Worm (Caenorhabditis elegans) whole organism, late embryonic: ENCODE data around the gene Y43B11AL.1.

Experiments
- C08G9.2 ChIP-seq: sonication (generic microtip); optimal IDR thresholded peaks from 2 replicates; lab custom pipeline; 2016; ENCODE audit warnings: mild to moderate bottlenecking, missing genetic modification characterization, moderate library complexity, missing compliant biosample characterization
- C38D4.7 ChIP-seq: fragments of 200-800 bp; sonication (Bioruptor generic); optimal IDR thresholded peaks from 2 replicates; lab custom pipeline; 2018; ENCODE audit warnings: mild to moderate bottlenecking, missing genetic modification characterization, moderate library complexity, missing compliant biosample characterization
- F13H6.1 ChIP-seq: sonication (generic microtip); optimal IDR thresholded peaks from 2 replicates; lab custom pipeline; 2016; ENCODE audit warnings: missing genetic modification characterization, missing compliant biosample characterization
- K09A11.1 ChIP-seq: sonication (generic microtip); optimal IDR thresholded peaks from 2 replicates; lab custom pipeline; 2017; ENCODE audit warnings: antibody characterized with exemption, mild to moderate bottlenecking, missing genetic modification characterization, missing compliant biosample characterization; ENCODE audit not compliant: insufficient read depth
- Y22D7AL.16 ChIP-seq: sonication (generic microtip); optimal IDR thresholded peaks from 2 replicates; lab custom pipeline; 2016; ENCODE audit warnings: missing genetic modification characterization, missing compliant biosample characterization
- ama-1 ChIP-seq: fragments of 150-350 bp; optimal IDR thresholded peaks from 2 replicates; lab custom pipeline; 2014
- ceh-18 ChIP-seq: sonication (generic microtip); optimal IDR thresholded peaks from 2 replicates; lab custom pipeline; 2016; ENCODE audit warnings: missing genetic modification characterization, missing compliant biosample characterization
- ceh-2 ChIP-seq: sonication (generic microtip); optimal IDR thresholded peaks from 2 replicates; lab custom pipeline; 2016; ENCODE audit warnings: missing genotype, missing genetic modification characterization, missing compliant biosample characterization
- ceh-22 ChIP-seq: sonication (generic microtip); optimal IDR thresholded peaks from 2 replicates; lab custom pipeline; 2017; ENCODE audit warnings: missing biosample characterization, missing genetic modification characterization
- ceh-24 ChIP-seq: sonication (generic microtip); optimal IDR thresholded peaks from 2 replicates; lab custom pipeline; 2016; ENCODE audit warnings: mild to moderate bottlenecking, missing genetic modification characterization, missing compliant biosample characterization
- ceh-30 ChIP-seq: fragments of 150-350 bp; optimal IDR thresholded peaks from 2 replicates; lab custom pipeline; 2014; ENCODE audit warnings: missing biosample characterization, missing genetic modification characterization
- ceh-31 ChIP-seq: sonication (generic microtip); optimal IDR thresholded peaks from 2 replicates; lab custom pipeline; 2016; ENCODE audit warnings: missing genetic modification characterization, missing compliant biosample characterization
- ceh-45 ChIP-seq: fragments of 200-800 bp; sonication (Bioruptor generic); IDR thresholded peaks from 2 replicates; pipeline ENCODE4 v1.3.6; 2022; ENCODE audit warnings: missing genetic modification reagents, missing genetic modification characterization, missing compliant biosample characterization
- ceh-6 ChIP-seq: fragments of 200-800 bp; sonication (Bioruptor generic); optimal IDR thresholded peaks from 2 replicates; lab custom pipeline; 2018; ENCODE audit warnings: mild to moderate bottlenecking, missing genetic modification characterization, missing compliant biosample characterization
- ceh-9 ChIP-seq: sonication (generic microtip); optimal IDR thresholded peaks from 2 replicates; lab custom pipeline; 2016; ENCODE audit warnings: mild to moderate bottlenecking, missing genetic modification characterization, inconsistent platforms, missing compliant biosample characterization
- dmd-4 ChIP-seq: sonication (generic microtip); optimal IDR thresholded peaks from 2 replicates; lab custom pipeline; 2016; ENCODE audit warnings: borderline replicate concordance, missing genetic modification characterization, missing compliant biosample characterization
- elt-2 ChIP-seq: sonication (generic microtip); optimal IDR thresholded peaks from 2 replicates; lab custom pipeline; 2016; ENCODE audit warnings: missing genetic modification reagents, missing genetic modification characterization, missing compliant biosample characterization
- ets-4 ChIP-seq: sonication (generic microtip); optimal IDR thresholded peaks from 2 replicates; lab custom pipeline; 2016; ENCODE audit warnings: missing genetic modification characterization, missing compliant biosample characterization
- fkh-6 ChIP-seq: sonication (generic microtip); optimal IDR thresholded peaks from 2 replicates; lab custom pipeline; 2016; ENCODE audit warnings: missing genetic modification characterization, missing compliant biosample characterization
- gmeb-2 ChIP-seq: sonication (generic microtip); optimal IDR thresholded peaks from 2 replicates; lab custom pipeline; 2016; ENCODE audit warnings: missing genetic modification characterization, inconsistent platforms, missing compliant biosample characterization
- hlh-13 ChIP-seq: fragments of 200-800 bp; sonication (Bioruptor generic); optimal IDR thresholded peaks from 2 replicates; lab custom pipeline; 2018; ENCODE audit warnings: mild to moderate bottlenecking, missing genetic modification characterization, missing compliant biosample characterization
- hlh-15 ChIP-seq: sonication (generic microtip); optimal IDR thresholded peaks from 2 replicates; lab custom pipeline; 2016; ENCODE audit warnings: missing genetic modification characterization, missing compliant biosample characterization
- hlh-30 ChIP-seq: sonication (generic microtip); optimal IDR thresholded peaks from 2 replicates; lab custom pipeline; 2017; ENCODE audit warnings: antibody characterized with exemption, missing genetic modification characterization, missing compliant biosample characterization; ENCODE audit not compliant: insufficient read depth
- hlh-6 ChIP-seq: sonication (generic microtip); optimal IDR thresholded peaks from 2 replicates; lab custom pipeline; 2016; ENCODE audit warnings: missing genotype, missing genetic modification characterization, missing compliant biosample characterization
- hlh-8 ChIP-seq: sonication (generic microtip); optimal IDR thresholded peaks from 2 replicates; lab custom pipeline; 2016; ENCODE audit warnings: missing genotype, missing genetic modification characterization, missing compliant biosample characterization
- lim-6 ChIP-seq: sonication (generic microtip); optimal IDR thresholded peaks from 2 replicates; lab custom pipeline; 2016; ENCODE audit warnings: missing genetic modification characterization, missing compliant biosample characterization
- lin-11 ChIP-seq: fragments of 200-800 bp; sonication (Bioruptor generic); optimal IDR thresholded peaks from 2 replicates; lab custom pipeline; 2018; ENCODE audit warnings: mild to moderate bottlenecking, missing genetic modification characterization, missing compliant biosample characterization
- nfya-1 ChIP-seq: sonication (generic microtip); optimal IDR thresholded peaks from 2 replicates; lab custom pipeline; 2017; ENCODE audit warnings: missing genetic modification characterization, mild to moderate bottlenecking, missing compliant biosample characterization, antibody characterized with exemption, moderate library complexity
- nhr-11 ChIP-seq: fragments of 150-350 bp; optimal IDR thresholded peaks from 2 replicates; lab custom pipeline; 2014; ENCODE audit warnings: missing biosample characterization, missing genetic modification characterization
- odd-2 ChIP-seq: sonication (generic microtip); optimal IDR thresholded peaks from 2 replicates; lab custom pipeline; 2017; ENCODE audit warnings: antibody characterized with exemption, mild to moderate bottlenecking, missing genetic modification characterization, missing compliant biosample characterization
- pat-9 ChIP-seq: fragments of 200-800 bp; sonication (Bioruptor generic); optimal IDR thresholded peaks from 2 replicates; lab custom pipeline; 2018; ENCODE audit warnings: mild to moderate bottlenecking, missing genetic modification characterization, moderate library complexity, missing compliant biosample characterization
- pha-4 ChIP-seq: fragments of 150-350 bp; optimal IDR thresholded peaks from 2 replicates; lab custom pipeline; 2018; ENCODE audit warnings: missing biosample characterization, missing genetic modification reagents, missing genetic modification characterization
- pros-1 ChIP-seq: fragments of 150-350 bp; optimal IDR thresholded peaks from 2 replicates; lab custom pipeline; 2014; ENCODE audit warnings: missing biosample characterization, missing genetic modification reagents, missing genetic modification characterization
- ref-2 ChIP-seq: sonication (generic microtip); optimal IDR thresholded peaks from 2 replicates; lab custom pipeline; 2016; ENCODE audit warnings: missing genetic modification characterization, missing compliant biosample characterization
- rnt-1 ChIP-seq: sonication (generic microtip); optimal IDR thresholded peaks from 2 replicates; lab custom pipeline; 2016; ENCODE audit warnings: missing genetic modification characterization, missing compliant biosample characterization
- sox-4 ChIP-seq: sonication (generic microtip); optimal IDR thresholded peaks from 2 replicates; lab custom pipeline; 2017; ENCODE audit warnings: mild to moderate bottlenecking, missing genetic modification characterization, inconsistent platforms, missing compliant biosample characterization
- syd-9 ChIP-seq: sonication (generic microtip); optimal IDR thresholded peaks from 2 replicates; lab custom pipeline; 2016; ENCODE audit warnings: mild to moderate bottlenecking, missing genetic modification characterization, moderate library complexity, missing compliant biosample characterization
- tbx-2 ChIP-seq: sonication (generic microtip); optimal IDR thresholded peaks from 2 replicates; lab custom pipeline; 2016; ENCODE audit warnings: missing genetic modification characterization, missing compliant biosample characterization
- tbx-7 ChIP-seq: sonication (generic microtip); optimal IDR thresholded peaks from 2 replicates; lab custom pipeline; 2016; ENCODE audit warnings: missing genotype, missing genetic modification characterization, missing compliant biosample characterization
- ttx-3 ChIP-seq: sonication (generic microtip); optimal IDR thresholded peaks from 2 replicates; lab custom pipeline; 2016; ENCODE audit warnings: missing genetic modification reagents, missing genetic modification characterization, missing compliant biosample characterization
- unc-3 ChIP-seq, 2 experiments: fragments of 200-800 bp in 1 of 2; sonication (Bioruptor generic) in 1 of 2; sonication (generic microtip) in 1 of 2; conservative IDR thresholded peaks in 1 of 2; optimal IDR thresholded peaks in 1 of 2; 2 replicates each; pipeline versions ENCODE4 v1.3.6 to Lab custom; 2016 to 2022; ENCODE audit warnings: missing compliant biosample characterization in 2 of 2, missing genetic modification characterization in 2 of 2, missing genetic modification reagents in 1 of 2
- unc-55 ChIP-seq: sonication (generic microtip); optimal IDR thresholded peaks from 2 replicates; lab custom pipeline; 2017; ENCODE audit warnings: missing biosample characterization, missing genetic modification reagents, missing genetic modification characterization
- unc-86 ChIP-seq: sonication (generic microtip); optimal IDR thresholded peaks from 2 replicates; lab custom pipeline; 2016; ENCODE audit warnings: missing genetic modification characterization, missing compliant biosample characterization
- ztf-16 ChIP-seq: sonication (generic microtip); optimal IDR thresholded peaks from 2 replicates; lab custom pipeline; 2017; ENCODE audit warnings: missing genetic modification characterization, missing compliant biosample characterization

Gene Y43B11AL.1

DNA sequence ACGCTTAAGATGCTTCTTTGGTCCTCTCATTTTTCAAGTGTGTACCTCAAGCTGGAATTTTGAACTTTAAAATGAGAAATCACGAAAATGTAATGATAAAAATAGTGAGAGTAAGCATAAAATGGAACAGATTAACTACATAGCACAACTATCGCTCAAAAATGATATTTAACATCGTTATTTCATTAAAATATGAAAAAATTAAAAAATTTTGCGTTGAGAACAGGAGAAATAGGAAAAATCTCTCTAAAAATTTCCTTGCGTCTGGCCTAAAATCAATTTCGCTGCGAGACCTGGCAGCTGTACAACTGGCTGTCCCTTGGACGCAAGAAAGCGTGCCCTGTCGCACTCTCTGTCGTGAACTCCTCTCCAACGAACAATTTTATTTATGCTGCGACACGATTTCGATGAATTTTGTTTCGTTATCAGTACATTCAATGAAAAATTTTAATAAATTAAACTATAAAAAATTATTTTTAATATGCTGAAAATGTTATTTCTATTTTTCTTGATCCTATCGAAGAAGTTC lies 19.6 kb downstream of the Y43B11AL.1 start, which contains the start of gene rps-4 (continued):
- peak; percentile 59 for TF ChIP-seq ceh-31 (tag; lab: Kevin White, UChicago)
- no peak for TF ChIP-seq lin-11 (tag; lab: Kevin White, UChicago)
- TF ChIP-seq ztf-16, result no peak
- TF ChIP-seq ttx-3, result no peak
- no peak for TF ChIP-seq pha-4 (tag; lab: Kevin White, UChicago)
- no peak for TF ChIP-seq ceh-24 (tag; lab: Kevin White, UChicago)
- TF ChIP-seq ceh-6 (GFP tag; lab: Kevin White, UChicago), result no peak
- no peak for TF ChIP-seq hlh-6
- TF ChIP-seq ceh-9 (tag; lab: Kevin White, UChicago), result no peak
- no peak for TF ChIP-seq unc-86 (tag; lab: Kevin White, UChicago)
- no peak for TF ChIP-seq K09A11.1 (tag; lab: Kevin White, UChicago)
- no peak for TF ChIP-seq F13H6.1 (tag; lab: Kevin White, UChicago)
- TF ChIP-seq ceh-45, result no peak
- TF ChIP-seq hlh-15 (tag; lab: Kevin White, UChicago), result no peak
- no peak for TF ChIP-seq dmd-4 (tag; lab: Kevin White, UChicago)
- TF ChIP-seq syd-9 (tag; lab: Kevin White, UChicago), result no peak
- TF ChIP-seq odd-2 (tag; lab: Kevin White, UChicago), result no peak
- no peak for TF ChIP-seq sox-4 (tag; lab: Kevin White, UChicago)
- no peak for TF ChIP-seq hlh-8 (tag; lab: Kevin White, UChicago)
- no peak for TF ChIP-seq ceh-30 (tag; lab: Kevin White, UChicago)
- no peak for TF ChIP-seq ets-4
- TF ChIP-seq ceh-2 (tag; lab: Kevin White, UChicago), result no peak
- TF ChIP-seq gmeb-2, result no peak
- TF ChIP-seq pros-1, result no peak
- no peak for TF ChIP-seq ama-1 (lab: Kevin White, UChicago)
- peak; percentile 47 for TF ChIP-seq Y22D7AL.16 (tag; lab: Kevin White, UChicago)
- TF ChIP-seq rnt-1 (tag; lab: Kevin White, UChicago), result no peak
- TF ChIP-seq C38D4.7 (GFP tag; lab: Kevin White, UChicago), result no peak
- no peak for TF ChIP-seq fkh-6 (tag; lab: Kevin White, UChicago)
- TF ChIP-seq lim-6 (tag; lab: Kevin White, UChicago), result no peak
- TF ChIP-seq tbx-2, result no peak
- no peak for TF ChIP-seq pat-9 (tag; lab: Kevin White, UChicago)

ce11 chrIV:7094216-7094758 lies 29.2 kb downstream of the Y43B11AL.1 start, which contains the start of gene deb-1:
deb-1 (minus strand) TSS chrIV:7094266.
- TF ChIP-seq hlh-13 (GFP tag; lab: Kevin White, UChicago), result no peak
- TF ChIP-seq elt-2 (tag; lab: Kevin White, UChicago), result peak; percentile 8

ce11 chrIV:7095396-7095964 lies 30.4 kb downstream of the Y43B11AL.1 start:
- TF ChIP-seq unc-55 (GFP tag; lab: Kevin White, UChicago), result peak; percentile 41
- no peak for TF ChIP-seq tbx-7 (tag; lab: Kevin White, UChicago)
- TF ChIP-seq ceh-18 (tag; lab: Kevin White, UChicago), result peak; percentile 67
- TF ChIP-seq ztf-16, result no peak
- peak; percentile 75 for TF ChIP-seq rnt-1 (tag; lab: Kevin White, UChicago)
- no peak for TF ChIP-seq lin-11 (tag; lab: Kevin White, UChicago)
- TF ChIP-seq ceh-22 (tag; lab: Kevin White, UChicago), result no peak
- TF ChIP-seq fkh-6 (tag; lab: Kevin White, UChicago), result no peak
- TF ChIP-seq nfya-1 (tag; lab: Kevin White, UChicago), result peak; percentile 31
- no peak for TF ChIP-seq syd-9 (tag; lab: Kevin White, UChicago)
- TF ChIP-seq nhr-11 (tag; lab: Kevin White, UChicago), result no peak
- no peak for TF ChIP-seq unc-3 (GFP tag; conservative IDR thresholded peaks at IDR 0.05; lab: Robert Waterston, UW)
- TF ChIP-seq unc-3 (tag; optimal IDR thresholded peaks at IDR 0.05; lab: Kevin White, UChicago), result no peak
- TF ChIP-seq hlh-30 (tag; lab: Kevin White, UChicago), result no peak
- no peak for TF ChIP-seq sox-4 (tag; lab: Kevin White, UChicago)
- no peak for TF ChIP-seq hlh-8 (tag; lab: Kevin White, UChicago)
- peak; percentile 5 for TF ChIP-seq C08G9.2 (tag; lab: Kevin White, UChicago)
- peak; percentile 34 for TF ChIP-seq ref-2 (tag; lab: Kevin White, UChicago)
